Worm (Caenorhabditis elegans) whole organism, mixed stage, embryonic: ENCODE data around the gene svh-11.

Experiments
- ceh-39 ChIP-seq: fragments of 150-350 bp; optimal IDR thresholded peaks from 2 replicates; lab custom pipeline; 2014; ENCODE audit warnings: missing biosample characterization, missing genetic modification characterization
- ces-1 ChIP-seq: fragments of 150-350 bp; optimal IDR thresholded peaks from 2 replicates; lab custom pipeline; 2014; ENCODE audit warnings: missing biosample characterization, missing genetic modification reagents, missing genetic modification characterization
- lin-13 ChIP-seq: fragments of 150-350 bp; optimal IDR thresholded peaks from 2 replicates; lab custom pipeline; 2014; ENCODE audit warnings: missing biosample characterization, missing genetic modification characterization
- lsy-2 ChIP-seq: fragments of 150-350 bp; optimal IDR thresholded peaks from 2 replicates; lab custom pipeline; 2014; ENCODE audit warnings: missing biosample characterization, missing genetic modification characterization
- mab-5 ChIP-seq: fragments of 150-350 bp; optimal IDR thresholded peaks from 2 replicates; lab custom pipeline; 2014; ENCODE audit warnings: missing biosample characterization, missing genetic modification characterization
- nhr-237 ChIP-seq: fragments of 150-350 bp; optimal IDR thresholded peaks from 2 replicates; lab custom pipeline; 2014; ENCODE audit warnings: missing biosample characterization, missing genetic modification characterization
- nhr-76 ChIP-seq: sonication (generic microtip); optimal IDR thresholded peaks from 2 replicates; lab custom pipeline; 2017; ENCODE audit warnings: missing biosample characterization, missing genetic modification characterization
- snpc-4 ChIP-seq: fragments of 150-350 bp; optimal IDR thresholded peaks from 2 replicates; lab custom pipeline; 2014; ENCODE audit warnings: missing biosample characterization, missing genetic modification characterization
- unc-39 ChIP-seq: fragments of 150-350 bp; optimal IDR thresholded peaks from 2 replicates; lab custom pipeline; 2014; ENCODE audit warnings: missing biosample characterization, missing genetic modification characterization
- unc-62 ChIP-seq: fragments of 150-350 bp; optimal IDR thresholded peaks from 2 replicates; lab custom pipeline; 2014; ENCODE audit warnings: missing biosample characterization, missing genetic modification reagents, missing genetic modification characterization

DNA sequence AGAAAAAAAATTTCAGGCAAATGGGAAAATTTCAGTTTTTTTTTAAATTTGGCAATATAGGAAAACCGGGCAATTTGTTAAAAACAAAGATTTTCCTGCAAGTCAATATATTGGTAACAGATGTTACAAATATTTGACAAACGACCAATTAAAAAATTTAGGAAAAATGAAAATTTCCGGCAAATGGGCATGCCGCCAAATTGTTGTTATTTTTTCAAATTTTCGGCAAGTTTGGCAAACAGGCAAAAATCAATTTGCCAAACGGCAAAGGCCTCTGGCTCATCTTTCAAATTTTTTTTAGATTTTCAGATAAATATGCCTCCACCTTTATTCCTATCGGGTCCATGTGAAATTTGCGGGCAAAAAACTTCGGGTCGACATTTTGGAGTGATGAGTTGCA, 14.9 kb downstream of the svh-11 start, which contains the start of gene nhr-128:
- TF ChIP-seq ces-1 (GFP tag; lab: Kevin White, UChicago) (no peak), unc-39 (no peak), lsy-2 (tag; lab: Kevin White, UChicago) (no peak), unc-62 (GFP tag; lab: Kevin White, UChicago) (no peak), snpc-4 (tag; lab: Kevin White, UChicago) (no peak), lin-13 (no peak), nhr-76 (tag; lab: Kevin White, UChicago) (no peak), nhr-237 (tag; lab: Kevin White, UChicago) (no peak), mab-5 (tag; lab: Kevin White, UChicago) (no peak), ceh-39 (tag; lab: Kevin White, UChicago) (no peak)
